ENCODE assay signal across 1 fruit fly cellular context in the genomic region with DNA sequence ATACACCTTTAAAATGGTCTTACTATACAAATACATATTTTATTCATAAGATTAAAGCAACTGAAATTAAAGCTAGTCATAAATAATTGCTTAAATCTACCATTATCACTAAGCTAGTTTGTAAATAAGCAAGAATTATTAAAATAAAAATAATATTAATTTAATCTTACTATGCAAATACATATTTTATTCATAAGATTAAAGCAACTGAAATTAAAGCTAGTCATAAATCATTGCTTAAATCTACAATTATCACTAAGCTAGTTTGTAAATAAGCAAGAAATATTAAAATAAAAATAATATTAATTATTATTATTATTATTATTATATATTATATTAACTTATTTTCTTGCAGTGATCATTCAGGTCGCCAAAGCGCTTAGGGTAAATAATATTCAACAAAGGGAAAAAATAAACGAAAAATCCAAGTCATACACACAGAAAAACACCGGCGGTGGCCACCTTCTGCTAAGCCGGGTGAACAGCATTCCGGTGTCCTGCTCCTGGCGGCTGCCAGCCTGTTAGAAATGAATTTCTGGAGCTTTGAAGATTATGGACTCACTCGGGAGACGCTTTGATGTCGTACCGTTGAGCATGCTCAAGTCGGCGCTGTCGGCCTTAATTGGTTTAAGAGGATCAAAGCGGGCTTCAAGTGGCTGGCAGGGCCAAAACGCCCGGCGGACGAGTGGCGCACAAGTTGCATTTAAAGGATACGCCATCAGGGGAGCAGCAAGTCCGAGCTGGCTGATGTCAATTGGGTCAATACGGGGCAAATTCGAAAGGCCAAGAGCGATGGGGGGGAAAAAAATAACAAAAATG.
A peak's percentile ranks its signal among the peaks of the same experiment; 100 is the strongest.
TF ChIP-seq lines count a peak whose summit lies in the region.

No protein-coding gene starts in this region.

TF ChIP-seq in whole organism, embryonic, 481 proteins besides CTCF, POLR2A, EP300 and RAD21 (continued from another document):
- TF ChIP-seq btn (GFP tag; optimal IDR thresholded peaks at IDR 0.05; lab: Kevin White, UChicago): no peak
- no peak for TF ChIP-seq Vsx1 (GFP tag; optimal IDR thresholded peaks at IDR 0.05; lab: Kevin White, UChicago)
- TF ChIP-seq cg (GFP tag; optimal IDR thresholded peaks at IDR 0.05; lab: Kevin White, UChicago): no peak
- no peak for TF ChIP-seq CG32767 (GFP tag; IDR thresholded peaks at IDR 0.05; lab: Robert Waterston, UW)
- no peak for TF ChIP-seq CG9932 (GFP tag; IDR thresholded peaks at IDR 0.05; lab: Robert Waterston, UW)
- no peak for TF ChIP-seq gfzf (GFP tag; optimal IDR thresholded peaks at IDR 0.05; lab: Kevin White, UChicago)
- TF ChIP-seq CG3163 (GFP tag; optimal IDR thresholded peaks at IDR 0.05; lab: Kevin White, UChicago): no peak
- TF ChIP-seq Antp (GFP tag; optimal IDR thresholded peaks at IDR 0.05; lab: Kevin White, UChicago): no peak
- TF ChIP-seq CrebB (tag; optimal IDR thresholded peaks at IDR 0.05; lab: Kevin White, UChicago): no peak
- no peak for TF ChIP-seq CG14014 (GFP tag; IDR thresholded peaks at IDR 0.05; lab: Robert Waterston, UW)
- no peak for TF ChIP-seq Hey (tag; optimal IDR thresholded peaks at IDR 0.05; lab: Kevin White, UChicago)
- TF ChIP-seq Myb (GFP tag; optimal IDR thresholded peaks at IDR 0.05; lab: Kevin White, UChicago): no peak
- TF ChIP-seq salm (tag; optimal IDR thresholded peaks at IDR 0.05; lab: Kevin White, UChicago): no peak
- TF ChIP-seq CG7786 (GFP tag; optimal IDR thresholded peaks at IDR 0.05; lab: Kevin White, UChicago): no peak
- no peak for TF ChIP-seq Bdp1 (GFP tag; optimal IDR thresholded peaks at IDR 0.05; lab: Kevin White, UChicago)
- TF ChIP-seq Rfx (GFP tag; IDR thresholded peaks at IDR 0.05; lab: Robert Waterston, UW): no peak
- no peak for TF ChIP-seq grn (GFP tag; optimal IDR thresholded peaks at IDR 0.05; lab: Kevin White, UChicago)
- TF ChIP-seq CG15011 (GFP tag; optimal IDR thresholded peaks at IDR 0.05; lab: Kevin White, UChicago): no peak
- no peak for TF ChIP-seq TFAM (GFP tag; optimal IDR thresholded peaks at IDR 0.05; lab: Kevin White, UChicago)
- TF ChIP-seq corto (GFP tag; optimal IDR thresholded peaks at IDR 0.05; lab: Kevin White, UChicago): no peak
- TF ChIP-seq sim (GFP tag; IDR thresholded peaks at IDR 0.05; lab: Robert Waterston, UW): no peak
- TF ChIP-seq Dll (GFP tag; IDR thresholded peaks at IDR 0.05; lab: Robert Waterston, UW; ENCODE audit: partially characterized antibody): no peak
- TF ChIP-seq CG3281 (GFP tag; optimal IDR thresholded peaks at IDR 0.05; lab: Kevin White, UChicago): peak; percentile 36
- no peak for TF ChIP-seq B-H1 (GFP tag; IDR thresholded peaks at IDR 0.05; lab: Robert Waterston, UW)
- TF ChIP-seq shn (GFP tag; optimal IDR thresholded peaks at IDR 0.05; lab: Kevin White, UChicago): no peak
- peak in 1 of 2 experiments; percentile 39 for TF ChIP-seq Hr51 (GFP tag; optimal IDR thresholded peaks at IDR 0.05; lab: Kevin White, UChicago)
- no peak for TF ChIP-seq Max (GFP tag; optimal IDR thresholded peaks at IDR 0.05; lab: Kevin White, UChicago)
- TF ChIP-seq CG4820 (GFP tag; optimal IDR thresholded peaks at IDR 0.05; lab: Kevin White, UChicago): no peak
- TF ChIP-seq CG4360 (GFP tag; IDR thresholded peaks at IDR 0.05; lab: Robert Waterston, UW): no peak
- TF ChIP-seq vfl (GFP tag; optimal IDR thresholded peaks at IDR 0.05; lab: Kevin White, UChicago): no peak
- TF ChIP-seq gcm2 (GFP tag; optimal IDR thresholded peaks at IDR 0.05; lab: Kevin White, UChicago): no peak
- no peak for TF ChIP-seq kni (GFP tag; optimal IDR thresholded peaks at IDR 0.05; lab: Kevin White, UChicago)
- TF ChIP-seq CG4854 (GFP tag; optimal IDR thresholded peaks at IDR 0.05; lab: Kevin White, UChicago): no peak
- no peak for TF ChIP-seq CkIIα-i1 (GFP tag; IDR thresholded peaks at IDR 0.05; lab: Robert Waterston, UW)
- peak; percentile 58 for TF ChIP-seq CG8924 (tag; optimal IDR thresholded peaks at IDR 0.05; lab: Kevin White, UChicago)
- TF ChIP-seq dimm (GFP tag; IDR thresholded peaks at IDR 0.05; lab: Robert Waterston, UW): no peak
- no peak for TF ChIP-seq Opbp (GFP tag; IDR thresholded peaks at IDR 0.05; lab: Robert Waterston, UW; ENCODE audit: partially characterized antibody)
- no peak for TF ChIP-seq dpn (GFP tag; optimal IDR thresholded peaks at IDR 0.05; lab: Kevin White, UChicago)
- no peak for TF ChIP-seq CG7928 (GFP tag; optimal IDR thresholded peaks at IDR 0.05; lab: Kevin White, UChicago)
- TF ChIP-seq CG12071 (GFP tag; optimal IDR thresholded peaks at IDR 0.05; lab: Kevin White, UChicago): no peak
- no peak for TF ChIP-seq HLH54F (GFP tag; optimal IDR thresholded peaks at IDR 0.05; lab: Kevin White, UChicago)
- no peak for TF ChIP-seq fu2 (GFP tag; optimal IDR thresholded peaks at IDR 0.05; lab: Kevin White, UChicago)
- TF ChIP-seq GATAe (GFP tag; conservative IDR thresholded peaks at IDR 0.05; lab: Robert Waterston, UW): no peak
- peak; percentile 53 for TF ChIP-seq CG15269 (tag; optimal IDR thresholded peaks at IDR 0.05; lab: Kevin White, UChicago)
- TF ChIP-seq Ssrp (tag; optimal IDR thresholded peaks at IDR 0.05; lab: Kevin White, UChicago): peak; percentile 10
- TF ChIP-seq NK7.1 (GFP tag; optimal IDR thresholded peaks at IDR 0.05; lab: Kevin White, UChicago): no peak
- TF ChIP-seq nerfin-2 (GFP tag; IDR thresholded peaks at IDR 0.05; lab: Robert Waterston, UW; ENCODE audit: partially characterized antibody): no peak; the same call in 1 of the 2 replicates
- TF ChIP-seq CG10366 (GFP tag; IDR thresholded peaks at IDR 0.05; lab: Robert Waterston, UW): no peak
- TF ChIP-seq Atf3 (GFP tag; optimal IDR thresholded peaks at IDR 0.05; lab: Kevin White, UChicago): no peak
